Worm (Caenorhabditis elegans): Measurements from ENCODE around the gene npp-16.

DNA sequence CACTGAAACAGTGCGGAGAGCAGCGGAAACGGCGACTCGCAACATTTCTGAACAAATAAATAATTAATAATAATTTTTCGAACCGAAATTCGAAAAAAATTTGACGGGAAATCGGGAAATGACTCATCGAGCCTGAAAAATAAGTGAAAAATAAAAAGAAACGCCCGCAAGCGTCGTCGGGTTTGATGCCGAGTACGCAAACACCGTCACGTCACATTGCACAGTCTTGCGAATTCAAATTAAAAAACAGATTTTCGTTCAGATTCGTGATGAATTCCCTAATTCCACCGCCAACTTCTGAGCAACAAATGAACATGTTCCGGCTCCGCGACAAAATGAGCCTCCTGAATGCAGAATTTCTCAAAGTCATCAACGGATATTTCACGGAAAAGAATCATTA lies at the start of gene npp-16, which contains the start of gene ndab-1:
- TF ChIP-seq F39B2.1 (GFP tag; IDR thresholded peaks at IDR 0.05), result no peak
- no peak for TF ChIP-seq mxl-1 (tag; optimal IDR thresholded peaks at IDR 0.05)
- TF ChIP-seq die-1 (tag; optimal IDR thresholded peaks at IDR 0.05), result no peak
- TF ChIP-seq bed-2 (GFP tag; IDR thresholded peaks at IDR 0.05), result no peak
- TF ChIP-seq Y79H2A.3 (GFP tag; conservative IDR thresholded peaks at IDR 0.05), result no peak
- TF ChIP-seq aptf-3 (GFP tag; IDR thresholded peaks at IDR 0.05), result no peak
- TF ChIP-seq ZK185.1 (tag; optimal IDR thresholded peaks at IDR 0.05; ENCODE audit: poor library complexity, severe bottlenecking), result no peak
- no peak for TF ChIP-seq unc-62 (GFP tag; optimal IDR thresholded peaks at IDR 0.05)
- no peak for TF ChIP-seq snpc-4 (GFP tag; optimal IDR thresholded peaks at IDR 0.05)
- no peak for TF ChIP-seq snpc-4 (tag; optimal IDR thresholded peaks at IDR 0.05)

Measured in whole organism, young adult.